Fruit fly (Drosophila melanogaster): ENCODE data around the gene CG18641.

The CG18641 gene

dm6 chr2L:2375655-2376417 is 39.3 kb downstream of the CG18641 start, which contains the start of gene Atxn7 (continued):
- peak; percentile 56 for TF ChIP-seq dmrt99B (tag; optimal IDR thresholded peaks at IDR 0.05)
- no peak for TF ChIP-seq sisA (GFP tag; IDR thresholded peaks at IDR 0.05)
- peak; percentile 74 for TF ChIP-seq CG17186 (GFP tag; optimal IDR thresholded peaks at IDR 0.05)
- no peak for TF ChIP-seq CG17568 (GFP tag; optimal IDR thresholded peaks at IDR 0.05)
- TF ChIP-seq CG8478 (optimal IDR thresholded peaks at IDR 0.05): peak; percentile 89
- TF ChIP-seq gsb (GFP tag; IDR thresholded peaks at IDR 0.05): no peak
- TF ChIP-seq CG15514 (GFP tag; optimal IDR thresholded peaks at IDR 0.05): peak; percentile 51
- TF ChIP-seq klu (GFP tag; IDR thresholded peaks at IDR 0.05): 0 out of 2 replicates have a peak, but pooled peaks have one; percentile 52
- peak; percentile 62 for TF ChIP-seq CG12071 (GFP tag; optimal IDR thresholded peaks at IDR 0.05)
- TF ChIP-seq ems (GFP tag; optimal IDR thresholded peaks at IDR 0.05): peak; percentile 46
- no peak for TF ChIP-seq CG6689 (GFP tag; IDR thresholded peaks at IDR 0.05)
- TF ChIP-seq wor (GFP tag; IDR thresholded peaks at IDR 0.05): 0 out of 2 replicates have a peak, but pooled peaks have one; percentile 22
- peak; percentile 99 for TF ChIP-seq CG7745 (tag; optimal IDR thresholded peaks at IDR 0.05)
- no peak for TF ChIP-seq Spps (tag; optimal IDR thresholded peaks at IDR 0.05)
- no peak for TF ChIP-seq CG15696 (tag; optimal IDR thresholded peaks at IDR 0.05)
- peak in 1 of 2 experiments; percentile 57 for TF ChIP-seq dpn (GFP tag; optimal IDR thresholded peaks at IDR 0.05)
- TF ChIP-seq CG4854 (GFP tag; optimal IDR thresholded peaks at IDR 0.05): peak; percentile 73
- TF ChIP-seq GATAe (GFP tag; conservative IDR thresholded peaks at IDR 0.05): no peak
- peak; percentile 65 for TF ChIP-seq CG9817 (tag; optimal IDR thresholded peaks at IDR 0.05)
- peak; percentile 56 for TF ChIP-seq CG30020 (tag; optimal IDR thresholded peaks at IDR 0.05)
- TF ChIP-seq CG34224 (GFP tag; IDR thresholded peaks at IDR 0.05; ENCODE audit: partially characterized antibody): peak; percentile 97
- TF ChIP-seq ham (GFP tag; IDR thresholded peaks at IDR 0.05): no peak
- TF ChIP-seq CG15479 (GFP tag; optimal IDR thresholded peaks at IDR 0.05): no peak
- TF ChIP-seq CG13624 (GFP tag; optimal IDR thresholded peaks at IDR 0.05): peak; percentile 74
- peak; percentile 97 for TF ChIP-seq zen2 (GFP tag; IDR thresholded peaks at IDR 0.05; ENCODE audit: partially characterized antibody)
- TF ChIP-seq pita (GFP tag; optimal IDR thresholded peaks at IDR 0.05): no peak
- no peak for TF ChIP-seq run (tag; optimal IDR thresholded peaks at IDR 0.05)
- TF ChIP-seq Hr51 (GFP tag; optimal IDR thresholded peaks at IDR 0.05): peak; percentile 45 to 67
- TF ChIP-seq hb (GFP tag; IDR thresholded peaks at IDR 0.05; ENCODE audit: partially characterized antibody): peak; percentile 87
- no peak for TF ChIP-seq CG14965 (GFP tag; optimal IDR thresholded peaks at IDR 0.05; ENCODE audit: borderline replicate concordance)
- peak; percentile 80 for TF ChIP-seq unpg (GFP tag; optimal IDR thresholded peaks at IDR 0.05)
- no peak for TF ChIP-seq Hr3 (GFP tag; optimal IDR thresholded peaks at IDR 0.05)
- TF ChIP-seq CG13894 (tag; optimal IDR thresholded peaks at IDR 0.05): peak; percentile 36
- peak; percentile 62 for TF ChIP-seq row (GFP tag; IDR thresholded peaks at IDR 0.05)
- no peak for TF ChIP-seq CG43689 (GFP tag; IDR thresholded peaks at IDR 0.05)
- TF ChIP-seq Antp (GFP tag; optimal IDR thresholded peaks at IDR 0.05): peak; percentile 5
- peak; percentile 54 for TF ChIP-seq HmgD (GFP tag; optimal IDR thresholded peaks at IDR 0.05)
- peak; percentile 44 for TF ChIP-seq CG4424 (GFP tag; optimal IDR thresholded peaks at IDR 0.05)
- TF ChIP-seq dati (GFP tag; IDR thresholded peaks at IDR 0.05): no peak
- peak; percentile 84 for TF ChIP-seq CG18619 (GFP tag; optimal IDR thresholded peaks at IDR 0.05)
- TF ChIP-seq CG14441 (GFP tag; IDR thresholded peaks at IDR 0.05): peak; percentile 63
- TF ChIP-seq Meics (GFP tag; optimal IDR thresholded peaks at IDR 0.05): peak; percentile 70
- TF ChIP-seq CG17802 (tag; optimal IDR thresholded peaks at IDR 0.05): peak; percentile 17
- peak; percentile 62 for TF ChIP-seq sqz (GFP tag; optimal IDR thresholded peaks at IDR 0.05)
- peak; percentile 34 for TF ChIP-seq Sin3A (optimal IDR thresholded peaks at IDR 0.05)
- peak; percentile 67 for TF ChIP-seq mirr (GFP tag; optimal IDR thresholded peaks at IDR 0.05)
- TF ChIP-seq chn (GFP tag; optimal IDR thresholded peaks at IDR 0.05): peak; percentile 48

Data from whole organism, embryonic.